Fruit fly (Drosophila melanogaster) whole organism, adult: Measurements from ENCODE around the gene AGO2.

Experiments
- CG11617 ChIP-seq: fragments of 200-800 bp; sonication (Bioruptor generic); optimal IDR thresholded peaks from 2 replicates; lab custom pipeline; 2017; ENCODE audit warnings: mild to moderate bottlenecking, missing biosample characterization, missing genetic modification reagents, missing genetic modification characterization
- CG12768 ChIP-seq: fragments of 200-800 bp; sonication (Bioruptor generic); optimal IDR thresholded peaks from 2 replicates; lab custom pipeline; 2017; ENCODE audit warnings: missing biosample characterization, missing genetic modification characterization, mild to moderate bottlenecking, moderate library complexity, missing genetic modification reagents
- CG14711 ChIP-seq: fragments of 200-800 bp; sonication (Bioruptor generic); optimal IDR thresholded peaks from 2 replicates; lab custom pipeline; 2018; ENCODE audit warnings: missing biosample characterization, mild to moderate bottlenecking, missing genetic modification characterization, moderate library complexity
- CG1620 ChIP-seq: fragments of 200-800 bp; sonication (Bioruptor generic); optimal IDR thresholded peaks from 2 replicates; lab custom pipeline; 2016; ENCODE audit warnings: missing biosample characterization, missing genetic modification characterization
- CG33017 ChIP-seq: fragments of 200-800 bp; sonication (Bioruptor generic); optimal IDR thresholded peaks from 2 replicates; lab custom pipeline; 2018; ENCODE audit warnings: missing biosample characterization, mild to moderate bottlenecking, missing genetic modification characterization, moderate library complexity
- CG5204 ChIP-seq: fragments of 200-800 bp; sonication (Bioruptor generic); optimal IDR thresholded peaks from 2 replicates; lab custom pipeline; 2016; ENCODE audit warnings: missing biosample characterization, missing genetic modification characterization
- CG7045 ChIP-seq: fragments of 200-800 bp; sonication (Bioruptor generic); optimal IDR thresholded peaks from 2 replicates; lab custom pipeline; 2017; ENCODE audit warnings: missing biosample characterization, mild to moderate bottlenecking, missing genetic modification characterization
- CG7101 ChIP-seq: fragments of 200-800 bp; sonication (Bioruptor generic); optimal IDR thresholded peaks from 2 replicates; lab custom pipeline; 2018; ENCODE audit warnings: missing biosample characterization, mild to moderate bottlenecking, missing genetic modification characterization, moderate library complexity
- Clk ChIP-seq: fragments of 200-800 bp; sonication (Bioruptor generic); optimal IDR thresholded peaks from 2 replicates; lab custom pipeline; 2017; ENCODE audit warnings: missing biosample characterization, missing genetic modification characterization
- Crg-1 ChIP-seq: fragments of 200-800 bp; sonication (Bioruptor generic); optimal IDR thresholded peaks from 2 replicates; lab custom pipeline; 2016; ENCODE audit warnings: missing biosample characterization, missing genetic modification characterization
- Hr96 ChIP-seq: fragments of 200-800 bp; sonication (Bioruptor generic); optimal IDR thresholded peaks from 2 replicates; lab custom pipeline; 2016; ENCODE audit warnings: missing biosample characterization, missing genetic modification characterization
- Mnt ChIP-seq: fragments of 200-800 bp; sonication (Bioruptor generic); optimal IDR thresholded peaks from 2 replicates; lab custom pipeline; 2016; ENCODE audit warnings: missing biosample characterization, mild to moderate bottlenecking, missing genetic modification characterization
- bab1 ChIP-seq: fragments of 200-800 bp; sonication (Bioruptor generic); optimal IDR thresholded peaks from 3 replicates; lab custom pipeline; 2019; ENCODE audit warnings: missing biosample characterization, mild to moderate bottlenecking, missing genetic modification characterization, moderate library complexity
- cic ChIP-seq: fragments of 200-800 bp; sonication (Bioruptor generic); optimal IDR thresholded peaks from 2 replicates; lab custom pipeline; 2017; ENCODE audit warnings: missing biosample characterization, mild to moderate bottlenecking, missing genetic modification characterization, moderate library complexity
- cnc ChIP-seq, 2 experiments: fragments of >200 bp; optimal IDR thresholded peaks; 2 replicates each; lab custom pipeline; 2017
- kay ChIP-seq: fragments of 200-800 bp; sonication (Bioruptor generic); peaks from one replicate; lab custom pipeline; 2016; ENCODE audit warnings: missing biosample characterization, missing genetic modification characterization, borderline replicate concordance
- ovo ChIP-seq: fragments of 200-800 bp; sonication (Bioruptor generic); optimal IDR thresholded peaks from 2 replicates; lab custom pipeline; 2016; ENCODE audit warnings: missing biosample characterization, missing genetic modification characterization
- pad ChIP-seq: fragments of 200-800 bp; sonication (Bioruptor generic); optimal IDR thresholded peaks from 3 replicates; lab custom pipeline; 2017; ENCODE audit warnings: missing biosample characterization, missing genetic modification characterization, mild to moderate bottlenecking, moderate library complexity, missing genetic modification reagents
- tj ChIP-seq: fragments of 200-800 bp; sonication (Bioruptor generic); optimal IDR thresholded peaks from 3 replicates; lab custom pipeline; 2017; ENCODE audit warnings: missing biosample characterization, mild to moderate bottlenecking, missing genetic modification characterization, moderate library complexity
- toe ChIP-seq: fragments of 200-800 bp; sonication (Bioruptor generic); optimal IDR thresholded peaks from 2 replicates; lab custom pipeline; 2016; ENCODE audit warnings: missing biosample characterization, missing genetic modification characterization

AGO2 gene

DNA sequence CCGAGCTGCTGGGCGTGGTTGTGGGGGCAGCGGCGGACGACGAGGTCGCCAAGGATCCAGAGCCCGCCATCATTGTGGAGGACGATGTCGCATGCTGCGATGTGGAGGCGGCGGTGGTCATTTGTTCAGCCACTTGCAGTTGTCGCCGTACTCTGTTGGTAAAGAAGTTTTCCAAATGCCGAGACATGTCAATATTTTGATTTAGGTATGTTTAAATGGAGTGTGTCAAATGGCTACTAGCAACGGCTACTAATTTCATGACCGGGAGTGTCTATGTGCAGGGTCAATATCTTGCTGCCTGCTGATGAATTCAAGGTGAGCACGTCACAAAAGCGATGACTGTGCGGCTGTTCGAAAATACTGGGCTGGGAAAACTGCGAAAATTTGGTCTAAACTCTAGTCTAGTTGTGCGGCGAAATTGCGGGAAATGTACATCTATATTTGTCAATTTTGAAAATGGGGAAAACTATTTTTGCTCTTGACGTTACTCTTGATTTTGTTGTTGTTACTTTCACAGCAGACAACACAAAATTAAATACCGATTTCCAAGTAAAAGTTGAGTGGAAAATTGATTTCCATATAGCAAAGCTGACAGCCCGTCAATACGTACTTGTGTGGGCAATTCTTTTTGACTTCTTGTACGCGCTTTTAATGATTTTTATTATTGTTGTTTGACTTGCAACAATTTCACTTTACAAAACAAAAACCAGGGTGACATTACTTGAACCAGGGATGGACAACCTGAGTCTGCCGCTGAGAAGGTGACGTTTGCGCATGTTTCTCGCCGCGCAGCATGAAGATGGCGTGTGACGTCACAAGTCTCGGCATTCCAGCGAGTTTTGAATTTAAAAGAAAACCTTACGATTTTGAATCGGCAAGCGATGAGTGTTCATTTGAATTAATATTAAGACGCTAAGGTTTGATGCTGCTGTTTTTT lies 33.8 kb downstream of the AGO2 start, which contains the start of gene CG7656:
CG7656 (minus strand) TSS at position 731 of the 937 bp plus-strand sequence.
- TF ChIP-seq ovo (GFP tag; lab: Kevin White, UChicago) (no peak), Clk (no peak), cnc (optimal IDR thresholded peaks at IDR 0.05; lab: Kevin White, UChicago) (no peak), CG1620 (GFP tag; lab: Kevin White, UChicago) (peak; percentile 72), Crg-1 (peak; percentile 41), pad (GFP tag; lab: Kevin White, UChicago) (no peak), CG14711 (peak; percentile 43), CG33017 (tag; lab: Kevin White, UChicago) (no peak), CG7101 (peak; percentile 41), CG12768 (peak; percentile 5), CG11617 (GFP tag; lab: Kevin White, UChicago) (peak; percentile 17), CG7045 (GFP tag; lab: Kevin White, UChicago) (no peak), bab1 (GFP tag; lab: Kevin White, UChicago) (peak; percentile 53), CG5204 (GFP tag; lab: Kevin White, UChicago) (no peak), Hr96 (GFP tag; lab: Kevin White, UChicago) (no peak), cic (GFP tag; lab: Kevin White, UChicago) (peak; percentile 61), toe (peak; percentile 82), kay (GFP tag; lab: Kevin White, UChicago) (no peak), Mnt (peak; percentile 68), tj (GFP tag; lab: Kevin White, UChicago) (peak; percentile 35)

DNA sequence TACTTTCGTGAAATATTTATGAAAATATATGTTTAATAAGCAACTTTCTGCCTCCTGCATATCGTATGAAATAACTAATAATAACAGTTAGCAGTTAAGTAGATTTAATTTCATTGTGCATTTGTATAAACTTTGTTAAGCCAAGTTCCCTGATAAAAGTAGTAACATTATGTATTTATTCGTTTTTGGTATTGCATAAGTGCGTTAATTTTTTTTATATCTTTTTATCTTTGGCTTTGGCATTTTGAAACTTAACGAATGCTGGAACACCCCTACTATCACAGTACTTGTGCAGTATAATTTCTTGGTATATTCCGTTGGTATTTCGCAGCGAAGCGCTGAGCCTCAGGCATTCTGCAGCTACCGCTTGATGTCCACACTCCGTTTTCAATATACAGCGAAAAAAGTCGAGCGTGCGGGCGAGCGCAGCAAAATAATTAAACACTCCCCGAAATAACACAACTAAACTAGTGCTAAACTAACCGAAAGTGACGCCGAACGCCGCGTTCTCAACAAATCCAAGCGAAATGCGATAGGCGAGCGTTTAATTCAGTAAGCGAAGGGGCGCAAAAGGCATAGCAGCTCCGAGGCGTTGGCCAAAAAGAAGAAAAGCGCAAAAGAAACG lies 34.7 kb downstream of the AGO2 start, which contains the start of gene RhoGAP71E:
RhoGAP71E (plus strand) TSS at position 347 of the 625 bp plus-strand sequence.
- TF ChIP-seq Clk, result peak; percentile 16
- TF ChIP-seq bab1 (GFP tag; lab: Kevin White, UChicago), result peak; percentile 74
- TF ChIP-seq tj (GFP tag; lab: Kevin White, UChicago), result no peak
- peak; percentile 61 for TF ChIP-seq CG7101
- TF ChIP-seq CG5204 (GFP tag; lab: Kevin White, UChicago), result no peak
- no peak for TF ChIP-seq CG11617 (GFP tag; lab: Kevin White, UChicago)
- TF ChIP-seq CG12768, result peak; percentile 41
- peak; percentile 62 for TF ChIP-seq Crg-1
- peak; percentile 41 for TF ChIP-seq CG1620 (GFP tag; lab: Kevin White, UChicago)
- peak; percentile 1 for TF ChIP-seq cic (GFP tag; lab: Kevin White, UChicago)
- TF ChIP-seq pad (GFP tag; lab: Kevin White, UChicago), result peak; percentile 2
- TF ChIP-seq Hr96 (GFP tag; lab: Kevin White, UChicago), result no peak
- no peak for TF ChIP-seq CG7045 (GFP tag; lab: Kevin White, UChicago)
- TF ChIP-seq cnc (optimal IDR thresholded peaks at IDR 0.05; lab: Kevin White, UChicago), result no peak
- TF ChIP-seq toe, result peak; percentile 18
- TF ChIP-seq kay (GFP tag; lab: Kevin White, UChicago), result peak; percentile 80
- TF ChIP-seq CG33017 (tag; lab: Kevin White, UChicago), result peak; percentile 54
- peak; percentile 31 for TF ChIP-seq CG14711
- no peak for TF ChIP-seq ovo (GFP tag; lab: Kevin White, UChicago)
- TF ChIP-seq Mnt, result peak; percentile 69

DNA sequence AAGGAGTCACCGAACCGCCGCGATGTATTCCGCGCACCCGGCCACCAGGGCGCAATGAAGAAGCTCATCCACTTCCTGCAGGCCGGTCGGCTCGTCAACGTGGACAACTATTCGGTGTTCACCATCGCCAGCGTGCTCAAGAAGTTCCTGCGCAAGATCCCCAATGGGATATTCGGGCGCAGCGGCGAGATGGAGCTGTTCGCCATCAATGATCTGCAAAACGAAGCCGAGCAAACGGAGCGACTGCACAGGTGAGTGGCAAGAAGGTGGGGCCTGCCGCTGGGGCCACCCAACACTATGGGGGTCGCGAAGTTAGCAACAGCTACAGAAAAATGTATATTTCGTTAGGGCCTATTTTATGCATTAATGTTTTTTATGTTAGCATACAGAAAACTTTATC lies 35.8 kb downstream of the AGO2 start:
- TF ChIP-seq CG33017 (tag; lab: Kevin White, UChicago) (no peak), toe (no peak), CG5204 (GFP tag; lab: Kevin White, UChicago) (no peak), Crg-1 (no peak), CG1620 (GFP tag; lab: Kevin White, UChicago) (no peak), pad (GFP tag; lab: Kevin White, UChicago) (no peak), CG7101 (no peak), Mnt (no peak), CG12768 (no peak)

DNA sequence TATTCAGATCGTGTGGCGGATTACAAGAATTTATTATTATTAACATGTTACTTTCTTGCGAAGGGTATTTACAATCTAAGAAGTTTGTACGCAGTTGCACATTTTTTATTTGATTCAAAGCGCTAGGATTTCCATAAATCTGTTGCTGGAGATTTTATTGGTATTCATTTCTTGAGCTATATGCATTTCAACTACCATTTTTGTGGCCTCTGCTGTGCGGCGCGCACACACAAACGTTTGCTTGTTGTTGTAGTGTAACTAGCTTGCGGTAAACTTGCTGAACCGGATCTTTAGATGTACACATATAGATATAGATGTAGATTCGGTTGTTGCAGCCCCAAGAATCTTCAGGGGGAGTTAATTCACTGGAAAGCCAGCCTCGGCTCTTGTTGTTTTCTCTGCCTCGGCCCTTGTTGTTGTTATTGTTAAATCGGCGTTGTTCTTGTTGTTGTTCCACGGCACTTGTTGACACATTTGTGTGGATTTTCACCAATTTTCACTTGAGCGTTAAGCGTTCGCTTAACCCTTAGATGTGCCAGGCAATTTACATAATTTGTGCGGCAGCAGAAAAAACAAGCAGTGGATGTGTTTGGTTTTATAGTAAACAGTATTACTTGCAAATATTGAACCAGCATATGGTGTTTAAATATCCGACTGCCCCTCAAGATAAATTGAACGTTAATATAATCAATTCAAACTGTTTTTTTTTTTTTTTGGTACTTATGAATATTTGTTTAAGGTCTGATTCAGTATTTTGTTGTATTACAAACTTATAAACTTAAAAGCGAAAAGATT lies 37.1 kb downstream of the AGO2 start:
- TF ChIP-seq CG7101, result no peak
- no peak for TF ChIP-seq CG14711
- no peak for TF ChIP-seq CG11617 (GFP tag; lab: Kevin White, UChicago)
- no peak for TF ChIP-seq CG7045 (GFP tag; lab: Kevin White, UChicago)
- no peak for TF ChIP-seq CG33017 (tag; lab: Kevin White, UChicago)
- TF ChIP-seq Mnt, result no peak
- TF ChIP-seq ovo (GFP tag; lab: Kevin White, UChicago), result no peak
- no peak for TF ChIP-seq tj (GFP tag; lab: Kevin White, UChicago)
- no peak for TF ChIP-seq CG1620 (GFP tag; lab: Kevin White, UChicago)
- TF ChIP-seq Crg-1, result no peak
- no peak for TF ChIP-seq CG12768
- no peak for TF ChIP-seq CG5204 (GFP tag; lab: Kevin White, UChicago)
- no peak for TF ChIP-seq cic (GFP tag; lab: Kevin White, UChicago)
- TF ChIP-seq cnc (optimal IDR thresholded peaks at IDR 0.05; lab: Kevin White, UChicago), result no peak
- no peak for TF ChIP-seq Hr96 (GFP tag; lab: Kevin White, UChicago)
- TF ChIP-seq Clk, result no peak
- TF ChIP-seq kay (GFP tag; lab: Kevin White, UChicago), result no peak
